Worm (Caenorhabditis elegans) whole organism, L4 larva: ENCODE measurements around the gene F41C3.7.
A peak's percentile ranks its signal among the peaks of the same experiment; 100 is the strongest.

Experiments
- F44E2.7 ChIP-seq: fragments of 200-800 bp; sonication (Bioruptor generic); IDR thresholded peaks from 2 replicates; pipeline ENCODE4 v2.1.2; 2022; ENCODE audit warnings: missing genetic modification characterization, missing compliant biosample characterization
- Y48G9A.11 ChIP-seq: fragments of 200-800 bp; sonication (Bioruptor generic); IDR thresholded peaks from 2 replicates; pipeline ENCODE4 v1.3.6; 2022; ENCODE audit warnings: missing genetic modification reagents, missing genetic modification characterization, missing compliant biosample characterization
- aha-1 ChIP-seq: fragments of 150-350 bp; peaks from one replicate; lab custom pipeline; 2014; ENCODE audit warnings: missing biosample characterization, missing genetic modification characterization
- aly-2 ChIP-seq: sonication (generic microtip); optimal IDR thresholded peaks from 2 replicates; lab custom pipeline; 2018; ENCODE audit warnings: missing biosample characterization, missing genetic modification characterization
- arid-1 ChIP-seq: fragments of 200-800 bp; sonication (Bioruptor generic); conservative IDR thresholded peaks from 2 replicates; pipeline ENCODE4 v1.3.6; 2022; ENCODE audit warnings: missing genetic modification reagents, missing genetic modification characterization, missing compliant biosample characterization
- ceh-44 ChIP-seq: fragments of 200-800 bp; sonication (Bioruptor generic); IDR thresholded peaks from 2 replicates; pipeline ENCODE4 v1.3.6; 2022; ENCODE audit warnings: missing genetic modification reagents, missing genetic modification characterization, missing compliant biosample characterization
- ceh-62 ChIP-seq: sonication (generic microtip); optimal IDR thresholded peaks from 2 replicates; lab custom pipeline; 2017; ENCODE audit warnings: missing biosample characterization, missing genetic modification characterization
- ceh-82 ChIP-seq: sonication (generic microtip); optimal IDR thresholded peaks from 2 replicates; lab custom pipeline; 2017; ENCODE audit warnings: missing biosample characterization, missing genetic modification characterization
- ces-1 ChIP-seq: fragments of 150-350 bp; sonication (generic microtip); optimal IDR thresholded peaks from 4 replicates; lab custom pipeline; 2014; ENCODE audit warnings: missing biosample characterization, missing genetic modification reagents, missing genetic modification characterization
- daf-8 ChIP-seq: fragments of 200-800 bp; sonication (Bioruptor generic); IDR thresholded peaks from 2 replicates; pipeline ENCODE4 v1.3.6; 2022; ENCODE audit warnings: missing genetic modification characterization, missing compliant biosample characterization
- dmd-6 ChIP-seq: fragments of 200-800 bp; sonication (Bioruptor generic); IDR thresholded peaks from 2 replicates; pipeline ENCODE4 v1.3.6; 2022; ENCODE audit warnings: missing genetic modification reagents, missing genetic modification characterization, missing compliant biosample characterization
- dmd-9 ChIP-seq: fragments of 200-800 bp; sonication (Bioruptor generic); IDR thresholded peaks from 2 replicates; pipeline ENCODE4 v1.3.6; 2022; ENCODE audit warnings: missing genetic modification reagents, missing genetic modification characterization, missing compliant biosample characterization
- duxl-1 ChIP-seq: sonication (generic microtip); optimal IDR thresholded peaks from 2 replicates; lab custom pipeline; 2016; ENCODE audit warnings: mild to moderate bottlenecking, missing genetic modification characterization, moderate library complexity, missing compliant biosample characterization; ENCODE audit not compliant: poor library complexity
- egl-43 ChIP-seq: fragments of 200-800 bp; sonication (Bioruptor generic); IDR thresholded peaks from 2 replicates; pipeline ENCODE4 v1.3.6; 2022; ENCODE audit warnings: missing genetic modification reagents, missing genetic modification characterization, missing compliant biosample characterization
- fkh-10 ChIP-seq: fragments of 150-350 bp; optimal IDR thresholded peaks from 2 replicates; lab custom pipeline; 2014; ENCODE audit warnings: missing biosample characterization, missing genetic modification reagents, missing genetic modification characterization
- hlh-11 ChIP-seq: fragments of 200-800 bp; sonication (Bioruptor generic); optimal IDR thresholded peaks from 2 replicates; lab custom pipeline; 2018; ENCODE audit warnings: mild to moderate bottlenecking, missing genetic modification characterization, missing compliant biosample characterization
- hmg-1.1 ChIP-seq: fragments of 200-800 bp; sonication (Bioruptor generic); IDR thresholded peaks from 2 replicates; pipeline ENCODE4 v1.3.6; 2022; ENCODE audit warnings: missing genetic modification reagents, missing genetic modification characterization, missing compliant biosample characterization
- jun-1 ChIP-seq: fragments of 150-350 bp; optimal IDR thresholded peaks from 2 replicates; lab custom pipeline; 2014; ENCODE audit warnings: missing biosample characterization, missing genetic modification reagents, missing genetic modification characterization
- lin-1 ChIP-seq: fragments of 200-800 bp; sonication (Bioruptor generic); IDR thresholded peaks from 2 replicates; pipeline ENCODE4 v1.3.6; 2022; ENCODE audit warnings: missing genetic modification reagents, missing genetic modification characterization, missing compliant biosample characterization
- lsy-2 ChIP-seq, 2 experiments: fragments of 150-350 bp in 1 of 2; sonication (generic microtip) in 1 of 2; optimal IDR thresholded peaks; 2 replicates each; lab custom pipeline; 2014 to 2017; ENCODE audit warnings: missing biosample characterization in 2 of 2, missing genetic modification characterization in 2 of 2
- mdl-1 ChIP-seq, 2 experiments: fragments of 150-350 bp in 1 of 2; sonication (generic microtip) in 1 of 2; optimal IDR thresholded peaks; 2 replicates each; lab custom pipeline; 2014 to 2017; ENCODE audit warnings: missing biosample characterization in 2 of 2, missing genetic modification characterization in 2 of 2
- nhr-111 ChIP-seq: fragments of 200-800 bp; sonication (Bioruptor generic); optimal IDR thresholded peaks from 2 replicates; lab custom pipeline; 2018; ENCODE audit warnings: mild to moderate bottlenecking, missing genetic modification characterization, missing compliant biosample characterization
- nhr-237 ChIP-seq: sonication (generic microtip); optimal IDR thresholded peaks from 2 replicates; lab custom pipeline; 2017; ENCODE audit warnings: missing biosample characterization, missing genetic modification characterization
- nhr-25 ChIP-seq: sonication (generic microtip); optimal IDR thresholded peaks from 2 replicates; lab custom pipeline; 2017; ENCODE audit warnings: missing genetic modification characterization, mild to moderate bottlenecking, missing compliant biosample characterization, antibody characterized with exemption, moderate library complexity, borderline replicate concordance; ENCODE audit not compliant: insufficient read depth
- nhr-28 ChIP-seq: fragments of 150-350 bp; optimal IDR thresholded peaks from 2 replicates; lab custom pipeline; 2014; ENCODE audit warnings: missing biosample characterization, missing genetic modification characterization
- nhr-42 ChIP-seq: fragments of 200-800 bp; sonication (Bioruptor generic); IDR thresholded peaks from 2 replicates; pipeline ENCODE4 v1.3.6; 2022; ENCODE audit warnings: missing genetic modification characterization, missing compliant biosample characterization
- nhr-6 ChIP-seq: fragments of 150-350 bp; optimal IDR thresholded peaks from 2 replicates; lab custom pipeline; 2014; ENCODE audit warnings: missing biosample characterization, missing genetic modification characterization
- nhr-76 ChIP-seq: fragments of 150-350 bp; optimal IDR thresholded peaks from 2 replicates; lab custom pipeline; 2014; ENCODE audit warnings: missing biosample characterization, missing genetic modification characterization
- rbr-2 ChIP-seq: sonication (generic microtip); optimal IDR thresholded peaks from 2 replicates; lab custom pipeline; 2016; ENCODE audit warnings: missing genotype, missing genetic modification characterization, missing compliant biosample characterization
- set-16 ChIP-seq: fragments of 200-800 bp; sonication (Bioruptor generic); IDR thresholded peaks from 2 replicates; pipeline ENCODE4 v1.3.6; 2022; ENCODE audit warnings: missing genetic modification reagents, missing genetic modification characterization, missing compliant biosample characterization
- snpc-4 ChIP-seq: fragments of 150-350 bp; optimal IDR thresholded peaks from 2 replicates; lab custom pipeline; 2014; ENCODE audit warnings: missing biosample characterization, missing genetic modification characterization
- spr-1 ChIP-seq: sonication (generic microtip); optimal IDR thresholded peaks from 2 replicates; lab custom pipeline; 2016; ENCODE audit warnings: mild to moderate bottlenecking, missing genetic modification characterization, missing compliant biosample characterization
- unc-62 ChIP-seq, 3 experiments: fragments of 150-350 bp in 1 of 3; sonication (generic microtip); optimal IDR thresholded peaks in 2 of 3; peaks in 1 of 3; 1 replicate in 1 of 3; 2 replicates in 2 of 3; lab custom pipeline; 2014 to 2017; ENCODE audit warnings: missing biosample characterization in 3 of 3, missing genetic modification characterization in 3 of 3, missing genetic modification reagents in 3 of 3, missing genotype in 1 of 3

The F41C3.7 gene

ce11 chrII:4761020-4761419, 31.2 kb downstream of the F41C3.7 start:
- no peak for TF ChIP-seq ceh-44 (GFP tag; lab: Robert Waterston, UW)
- TF ChIP-seq duxl-1 (tag; lab: Kevin White, UChicago) = no peak
- peak; percentile 16 for TF ChIP-seq dmd-6 (GFP tag; lab: Robert Waterston, UW)
- no peak for TF ChIP-seq fkh-10 (GFP tag; lab: Kevin White, UChicago)
- TF ChIP-seq nhr-6 = no peak
- peak; percentile 18 for TF ChIP-seq hlh-11 (tag; lab: Kevin White, UChicago)
- TF ChIP-seq rbr-2 (tag; lab: Kevin White, UChicago) = no peak

- no peak for TF ChIP-seq hmg-1.1 (GFP tag; lab: Robert Waterston, UW)
- no peak for TF ChIP-seq lin-1 (GFP tag; lab: Robert Waterston, UW)
- TF ChIP-seq nhr-28 (tag; lab: Kevin White, UChicago) = peak; percentile 57
- TF ChIP-seq jun-1 = no peak
- no peak for TF ChIP-seq ceh-62 (tag; lab: Kevin White, UChicago)
- TF ChIP-seq duxl-1 (tag; lab: Kevin White, UChicago) = no peak
- TF ChIP-seq nhr-42 = no peak
- TF ChIP-seq set-16 (GFP tag; lab: Robert Waterston, UW) = no peak
- peak; percentile 69 for TF ChIP-seq aha-1
- peak; percentile 15; the same call in 1 of the 2 replicates for TF ChIP-seq egl-43 (GFP tag; lab: Robert Waterston, UW)
- TF ChIP-seq nhr-111 (GFP tag; lab: Kevin White, UChicago) = no peak
- no peak for TF ChIP-seq ces-1 (GFP tag; lab: Kevin White, UChicago)
Measured at ce11 chrII:4762574-4763285, 32.9 kb downstream of the F41C3.7 start, which contains the start of gene F26G1.2. Gene F26G1.2, plus strand, starts transcription at chrII:4763081.

DNA sequence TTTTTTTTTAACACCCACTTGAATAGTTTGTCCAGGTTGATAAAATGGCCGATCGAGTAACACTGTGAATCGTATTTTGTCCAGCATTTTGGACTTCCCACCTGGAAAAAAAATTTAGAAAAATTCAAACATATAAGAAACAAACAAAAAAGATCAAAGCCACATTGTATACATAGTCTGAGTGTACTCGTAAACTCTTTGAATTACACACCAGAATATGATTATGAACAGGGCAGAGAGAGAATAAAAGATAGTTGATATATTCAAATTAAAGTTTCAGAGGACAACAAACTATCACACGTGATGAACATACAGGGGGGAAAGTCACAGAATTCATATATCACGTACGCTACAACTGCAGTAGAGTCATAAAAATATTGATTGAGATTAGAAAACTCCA, 36.5 kb downstream of the F41C3.7 start, which contains the start of gene ttm-2:
Gene ttm-2 (minus strand): TSS at position 101 of the 400 bp plus-strand sequence.
- no peak for TF ChIP-seq F44E2.7 (GFP tag; lab: Robert Waterston, UW)
- no peak for TF ChIP-seq nhr-237
- no peak for TF ChIP-seq dmd-9 (GFP tag; lab: Robert Waterston, UW)
- no peak for TF ChIP-seq nhr-76 (tag; lab: Kevin White, UChicago)
- TF ChIP-seq hmg-1.1 (GFP tag; lab: Robert Waterston, UW) = no peak
- TF ChIP-seq Y48G9A.11 (GFP tag; lab: Robert Waterston, UW) = no peak
- no peak for TF ChIP-seq daf-8 (GFP tag; lab: Robert Waterston, UW)
- no peak for TF ChIP-seq nhr-25
- TF ChIP-seq mdl-1 (tag; optimal IDR thresholded peaks at IDR 0.05; lab: Kevin White, UChicago) = no peak
- TF ChIP-seq lsy-2 (tag; optimal IDR thresholded peaks at IDR 0.05; lab: Kevin White, UChicago) = no peak
- no peak for TF ChIP-seq snpc-4
- TF ChIP-seq nhr-6 = no peak
- no peak for TF ChIP-seq fkh-10 (GFP tag; lab: Kevin White, UChicago)
- no peak for TF ChIP-seq arid-1 (GFP tag; lab: Robert Waterston, UW)
- no peak for TF ChIP-seq aly-2 (tag; lab: Kevin White, UChicago)

DNA sequence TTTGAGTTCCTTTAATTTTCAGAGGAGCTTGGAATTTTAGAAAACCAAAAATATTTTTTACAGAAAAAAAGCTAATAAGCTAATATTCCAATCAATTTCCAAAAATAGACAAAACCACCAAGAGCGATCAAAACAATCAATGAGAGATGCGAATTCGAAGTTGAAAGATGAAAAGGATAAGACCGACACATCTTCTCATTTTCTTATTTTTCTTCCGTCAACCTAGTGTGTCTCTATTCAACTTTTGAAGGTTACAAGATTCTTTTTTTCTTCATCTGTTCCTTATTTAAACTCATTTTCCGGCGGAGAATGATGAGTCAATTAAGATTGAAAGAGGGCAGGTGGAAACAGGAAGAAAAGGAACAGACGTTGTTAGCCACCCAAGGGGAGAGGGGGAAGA, 37.8 kb downstream of the F41C3.7 start:
- TF ChIP-seq ceh-82 (tag; lab: Kevin White, UChicago) (no peak), spr-1 (tag; lab: Kevin White, UChicago) (no peak), nhr-25 (no peak), unc-62 (GFP tag; optimal IDR thresholded peaks at IDR 0.05 in 1 of 2; lab: Kevin White, UChicago) (peak in 1 of 2 experiments; percentile 28), unc-62 (tag; optimal IDR thresholded peaks at IDR 0.05; lab: Kevin White, UChicago) (no peak)
